Worm (Caenorhabditis elegans) whole organism, L3 larva: Measurements from ENCODE around the gene tofu-7.

Source experiments
- elt-1 ChIP-seq: fragments of 150-350 bp; optimal IDR thresholded peaks from 2 replicates; lab custom pipeline; 2014; ENCODE audit warnings: missing biosample characterization, missing genetic modification characterization
- elt-3 ChIP-seq, 3 experiments: fragments of 150-350 bp in 1 of 3; sonication (generic microtip) in 2 of 3; optimal IDR thresholded peaks; 2 replicates in 2 of 3; 4 replicates in 1 of 3; lab custom pipeline; 2014 to 2017; ENCODE audit warnings: missing biosample characterization in 3 of 3, missing genetic modification characterization in 3 of 3
- jun-1 ChIP-seq: fragments of 150-350 bp; optimal IDR thresholded peaks from 2 replicates; lab custom pipeline; 2014; ENCODE audit warnings: missing biosample characterization, missing genetic modification reagents, missing genetic modification characterization
- mdl-1 ChIP-seq: fragments of 150-350 bp; optimal IDR thresholded peaks from 2 replicates; lab custom pipeline; 2014; ENCODE audit warnings: missing biosample characterization, missing genetic modification characterization
- nhr-76 ChIP-seq: fragments of 150-350 bp; sonication (generic microtip); optimal IDR thresholded peaks from 5 replicates; lab custom pipeline; 2014; ENCODE audit warnings: missing biosample characterization, missing genetic modification characterization
- unc-62 ChIP-seq: fragments of 150-350 bp; sonication (generic microtip); optimal IDR thresholded peaks from 4 replicates; lab custom pipeline; 2014; ENCODE audit warnings: missing biosample characterization, missing genetic modification reagents, missing genetic modification characterization
- ztf-4 ChIP-seq: fragments of 150-350 bp; optimal IDR thresholded peaks from 2 replicates; lab custom pipeline; 2014; ENCODE audit warnings: missing biosample characterization, missing genetic modification characterization

ce11 chrIII:7045643-7046042 is 39.2 kb downstream of the tofu-7 start, which contains the start of gene R01H2.7:
- TF ChIP-seq nhr-76: no peak
- no peak for TF ChIP-seq elt-1 (tag; lab: Kevin White, UChicago)
- TF ChIP-seq ztf-4 (tag; lab: Kevin White, UChicago): no peak
- TF ChIP-seq mdl-1 (tag; lab: Kevin White, UChicago): no peak
- TF ChIP-seq unc-62 (GFP tag; lab: Kevin White, UChicago): no peak
- TF ChIP-seq elt-3 (tag; optimal IDR thresholded peaks at IDR 0.05; lab: Kevin White, UChicago): no peak
- no peak for TF ChIP-seq jun-1 (tag; lab: Kevin White, UChicago)
